Worm (Caenorhabditis elegans): ENCODE measurements around the gene srh-133.

Gene srh-133

DNA sequence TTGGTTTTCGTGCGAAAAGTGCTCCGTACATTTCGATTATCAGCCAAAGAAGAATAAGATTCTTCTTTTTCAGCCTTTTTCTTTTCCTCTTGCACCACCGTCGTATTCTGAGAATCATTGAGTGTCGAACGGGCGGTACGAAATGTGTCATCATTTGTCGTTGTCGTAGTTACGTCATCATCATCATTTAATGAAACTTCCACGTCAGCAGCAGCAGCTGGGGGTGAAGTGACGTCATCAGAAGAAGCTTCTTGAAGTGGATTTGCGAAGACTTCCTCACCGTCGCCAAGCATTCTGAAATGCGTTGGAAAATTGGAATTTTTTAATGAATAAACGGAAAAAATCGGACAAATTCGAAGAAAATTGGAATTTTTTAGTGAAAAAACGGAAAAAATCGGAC is 34.2 kb downstream of the srh-133 start, which contains the start of gene snx-6:
snx-6 (minus strand) TSS at position 294 of the 400 bp plus-strand sequence.
- TF ChIP-seq him-1 (tag; optimal IDR thresholded peaks at IDR 0.05) (no peak), W03F9.2 (tag; optimal IDR thresholded peaks at IDR 0.05) (no peak), dao-5 (tag; optimal IDR thresholded peaks at IDR 0.05) (no peak)

DNA sequence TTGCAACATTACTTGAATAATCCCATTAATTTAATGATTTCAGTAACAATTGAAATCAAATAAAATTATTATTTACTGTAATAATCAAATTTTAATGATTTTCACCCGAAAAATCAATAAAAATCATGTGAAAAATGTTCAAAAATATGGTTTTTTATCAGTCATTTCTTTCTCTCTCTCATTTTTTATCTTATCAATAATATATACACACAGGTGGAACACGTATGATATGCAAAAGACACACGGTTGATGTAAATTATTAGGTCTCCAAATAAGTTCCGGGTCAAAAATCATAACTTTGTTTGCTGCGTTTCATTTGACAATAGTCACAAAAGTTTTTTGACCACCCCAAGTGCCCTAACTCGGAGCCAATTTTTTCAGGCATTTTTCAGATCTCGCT is 35.8 kb downstream of the srh-133 start:
- TF ChIP-seq dao-5 (tag; optimal IDR thresholded peaks at IDR 0.05) = no peak

DNA sequence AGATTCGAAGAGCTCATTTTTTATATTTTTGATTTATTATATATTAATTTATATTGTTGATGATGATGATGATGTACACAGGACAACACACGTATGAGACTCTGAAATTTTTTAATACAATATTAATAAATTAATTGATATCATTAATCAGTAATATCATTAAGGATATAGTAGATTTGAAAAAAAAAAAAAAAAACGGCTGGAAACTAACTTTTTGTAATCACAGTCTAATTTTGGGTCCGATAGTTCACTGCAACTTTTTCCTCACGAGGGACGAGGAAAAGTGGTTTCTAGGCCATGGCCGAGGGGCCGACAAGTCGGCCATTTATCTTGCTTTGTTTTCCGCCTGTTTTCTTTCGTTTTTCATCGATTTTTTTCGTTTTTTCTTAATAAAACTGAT is 47.3 kb downstream of the srh-133 start, which contains the start of gene gck-3:
gck-3 (minus strand) TSS at position 101 of the 400 bp plus-strand sequence.
- TF ChIP-seq W03F9.2 (tag; optimal IDR thresholded peaks at IDR 0.05) (no peak), him-1 (tag; optimal IDR thresholded peaks at IDR 0.05) (no peak), dao-5 (tag; optimal IDR thresholded peaks at IDR 0.05) (no peak)

DNA sequence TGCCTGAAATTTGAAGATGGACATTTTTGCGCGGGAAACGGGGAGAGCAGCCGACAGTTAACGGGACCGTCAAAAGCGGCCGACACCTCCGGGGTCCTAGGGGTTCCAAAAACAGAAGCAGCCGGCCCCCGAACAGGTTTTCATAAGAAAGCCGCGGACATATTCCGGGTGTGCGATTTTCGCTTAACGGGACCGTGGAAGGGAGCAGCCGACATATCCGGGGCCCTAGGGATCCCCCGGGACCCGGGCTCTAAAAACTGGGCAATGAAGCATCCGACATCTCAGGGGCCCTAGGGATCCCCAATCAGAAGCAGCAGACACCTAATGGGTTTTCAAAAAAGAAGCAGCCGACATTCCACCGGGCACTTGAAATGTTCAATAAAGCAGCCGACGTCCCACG is 51.5 kb downstream of the srh-133 start:
- no peak for TF ChIP-seq dao-5 (tag; optimal IDR thresholded peaks at IDR 0.05)
- TF ChIP-seq him-1 (tag; optimal IDR thresholded peaks at IDR 0.05) = no peak
- no peak for TF ChIP-seq W03F9.2 (tag; optimal IDR thresholded peaks at IDR 0.05)
